Worm (Caenorhabditis elegans): Measurements from ENCODE around the gene grsp-2.

ce11 chrIV:8784855-8785327, 31.2 kb upstream of the grsp-2 start, which contains the start of gene C33D9.13:
- no peak for TF ChIP-seq ceh-82 (tag; optimal IDR thresholded peaks at IDR 0.05)
- peak; percentile 32 for TF ChIP-seq skn-1 (tag; optimal IDR thresholded peaks at IDR 0.05)
- TF ChIP-seq ztf-11 (tag; optimal IDR thresholded peaks at IDR 0.05), result no peak

Data from whole organism, L1 larva.